Fruit fly (Drosophila melanogaster): Measurements from ENCODE around the gene CG5180.

DNA sequence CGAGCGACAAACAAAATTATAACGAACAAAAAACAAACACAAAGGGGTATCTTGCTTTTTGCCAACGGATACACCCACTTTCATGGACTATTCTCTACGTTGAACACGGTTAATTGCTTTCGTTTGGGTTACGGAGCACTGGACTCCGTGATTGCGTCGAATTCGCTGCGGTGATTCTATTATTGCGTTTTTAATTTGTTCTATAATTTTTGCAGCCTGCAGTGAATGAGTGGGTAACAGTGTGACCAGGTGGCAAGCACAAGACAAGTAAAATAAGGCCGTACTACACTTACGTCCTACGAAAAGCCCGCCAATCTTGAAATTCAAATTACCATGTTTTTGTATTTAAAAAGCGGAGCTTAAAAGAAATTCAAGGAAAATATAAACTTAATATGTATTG lies 27.8 kb downstream of the CG5180 start, which contains the start of gene CG16953:
- TF ChIP-seq usp (GFP tag; optimal IDR thresholded peaks at IDR 0.05) (no peak), pan (optimal IDR thresholded peaks at IDR 0.05) (no peak), EcR (GFP tag; optimal IDR thresholded peaks at IDR 0.05) (no peak), CG8478 (optimal IDR thresholded peaks at IDR 0.05) (no peak)

All from whole organism.